Worm (Caenorhabditis elegans): Measurements from ENCODE around the gene C24H12.8.

C24H12.8 gene

ce11 chrII:423086-423485 lies at the start of gene C24H12.8:
Gene C24H12.8 (minus strand): TSS chrII:423186.
- TF ChIP-seq mes-2 (tag; optimal IDR thresholded peaks at IDR 0.05; ENCODE audit: poor library complexity, severe bottlenecking), result no peak
- TF ChIP-seq pha-4 (GFP tag; IDR thresholded peaks at IDR 0.05), result no peak
- no peak for TF ChIP-seq pha-4 (tag; optimal IDR thresholded peaks at IDR 0.05)
- TF ChIP-seq hlh-11 (tag; optimal IDR thresholded peaks at IDR 0.05), result no peak
- no peak for TF ChIP-seq ceh-82 (tag; optimal IDR thresholded peaks at IDR 0.05)
- no peak for TF ChIP-seq saeg-2 (GFP tag; IDR thresholded peaks at IDR 0.05)
- TF ChIP-seq dpl-1 (GFP tag; optimal IDR thresholded peaks at IDR 0.05), result no peak
- no peak for TF ChIP-seq hif-1 (tag; optimal IDR thresholded peaks at IDR 0.05)
- no peak for TF ChIP-seq lim-7 (GFP tag; IDR thresholded peaks at IDR 0.05)
- no peak for TF ChIP-seq lin-38 (GFP tag; IDR thresholded peaks at IDR 0.05)
- TF ChIP-seq lin-29 (GFP tag; IDR thresholded peaks at IDR 0.05), result no peak
- no peak for TF ChIP-seq ceh-32 (tag; optimal IDR thresholded peaks at IDR 0.05; ENCODE audit: poor library complexity)
- TF ChIP-seq madf-5 (GFP tag; IDR thresholded peaks at IDR 0.05), result no peak
- no peak for TF ChIP-seq ctbp-1 (GFP tag; IDR thresholded peaks at IDR 0.05)
- no peak for TF ChIP-seq cey-2 (tag; optimal IDR thresholded peaks at IDR 0.05; ENCODE audit: borderline replicate concordance, insufficient read depth)
- TF ChIP-seq lir-3 (tag; optimal IDR thresholded peaks at IDR 0.05), result no peak
- TF ChIP-seq F49E8.2 (tag; optimal IDR thresholded peaks at IDR 0.05; ENCODE audit: borderline replicate concordance), result no peak
- TF ChIP-seq F44E2.7 (GFP tag; IDR thresholded peaks at IDR 0.05), result no peak
- no peak for TF ChIP-seq pqm-1 (tag; optimal IDR thresholded peaks at IDR 0.05)

- TF ChIP-seq lim-7 (GFP tag; IDR thresholded peaks at IDR 0.05), result no peak
- TF ChIP-seq lin-29 (GFP tag; IDR thresholded peaks at IDR 0.05), result no peak
- TF ChIP-seq Y105C5A.15 (GFP tag; IDR thresholded peaks at IDR 0.05), result no peak
- no peak for TF ChIP-seq ceh-82 (tag; optimal IDR thresholded peaks at IDR 0.05)
- TF ChIP-seq T20F7.1 (GFP tag; optimal IDR thresholded peaks at IDR 0.05), result no peak
- TF ChIP-seq R02D3.7 (tag; optimal IDR thresholded peaks at IDR 0.05), result no peak
- TF ChIP-seq gei-8 (GFP tag; optimal IDR thresholded peaks at IDR 0.05), result no peak
- no peak for TF ChIP-seq lin-15B (tag; optimal IDR thresholded peaks at IDR 0.05)
- no peak for TF ChIP-seq duxl-1 (tag; optimal IDR thresholded peaks at IDR 0.05; ENCODE audit: poor library complexity)
- TF ChIP-seq ceh-32 (tag; optimal IDR thresholded peaks at IDR 0.05; ENCODE audit: poor library complexity), result no peak
- TF ChIP-seq Y5F2A.4 (GFP tag; optimal IDR thresholded peaks at IDR 0.05), result no peak
- no peak for TF ChIP-seq zag-1 (tag; optimal IDR thresholded peaks at IDR 0.05)
- TF ChIP-seq nhr-111 (GFP tag; optimal IDR thresholded peaks at IDR 0.05), result no peak
- no peak for TF ChIP-seq madf-9 (GFP tag; conservative IDR thresholded peaks at IDR 0.05)
- TF ChIP-seq nhr-76 (tag; optimal IDR thresholded peaks at IDR 0.05), result no peak
- TF ChIP-seq fkh-10 (GFP tag; optimal IDR thresholded peaks at IDR 0.05), result no peak
- TF ChIP-seq hif-1 (tag; optimal IDR thresholded peaks at IDR 0.05), result no peak
Observed at ce11 chrII:470375-470774, 47.4 kb upstream of the C24H12.8 start, which contains the start of gene tomm-22. Gene tomm-22 (minus strand): TSS chrII:470475.

ce11 chrII:467265-467664 lies 44.3 kb upstream of the C24H12.8 start, which contains the start of gene nfyb-1:
Gene nfyb-1 (minus strand): TSS chrII:467365.
- peak in 1 of 2 experiments; percentile 20 for TF ChIP-seq unc-62 (GFP tag; optimal IDR thresholded peaks at IDR 0.05 in 1 of 2)
- TF ChIP-seq unc-62 (tag; optimal IDR thresholded peaks at IDR 0.05), result no peak
- TF ChIP-seq F49E8.2 (tag; optimal IDR thresholded peaks at IDR 0.05; ENCODE audit: borderline replicate concordance), result no peak

ce11 chrII:461297-461696 lies 38.3 kb upstream of the C24H12.8 start:
- TF ChIP-seq lsy-2 (tag; optimal IDR thresholded peaks at IDR 0.05), result peak in 1 of 2 experiments; percentile 58
- no peak for TF ChIP-seq F37D6.2 (tag; optimal IDR thresholded peaks at IDR 0.05)
- TF ChIP-seq snpc-1.2 (GFP tag; IDR thresholded peaks at IDR 0.05), result no peak
- TF ChIP-seq zfp-3 (GFP tag; conservative IDR thresholded peaks at IDR 0.05), result no peak
